Fruit fly (Drosophila melanogaster): ENCODE data around the gene bond.

Gene bond

DNA sequence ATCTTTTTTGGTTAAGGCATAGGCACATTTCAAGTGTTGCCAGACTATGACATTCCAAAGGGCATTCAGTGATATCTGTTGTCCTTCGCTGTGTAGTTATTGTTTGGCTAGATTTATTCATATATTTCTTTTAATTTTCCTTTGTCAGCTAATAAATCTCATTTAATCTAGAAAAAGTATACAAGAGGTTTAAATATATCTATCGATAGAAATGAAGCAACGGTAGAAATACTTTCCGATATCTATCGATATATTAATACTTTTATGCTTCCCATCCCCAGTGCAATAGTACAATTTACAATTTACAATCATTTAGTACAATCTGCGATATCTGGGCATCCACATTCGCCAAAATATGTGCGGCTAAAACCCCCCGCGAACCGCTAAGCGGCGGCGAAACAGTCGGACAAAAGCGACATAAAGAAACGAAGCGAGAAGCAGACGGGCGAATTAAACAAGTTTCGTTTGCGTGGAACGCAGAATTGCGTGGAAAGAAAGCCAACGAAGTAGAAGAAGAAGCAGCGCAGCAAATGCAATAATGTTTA lies 37.0 kb downstream of the bond start, which contains the start of gene Efa6 (continued):
- TF ChIP-seq Sox102F (GFP tag; optimal IDR thresholded peaks at IDR 0.05): no peak
- peak; percentile 5 for TF ChIP-seq caup (GFP tag; optimal IDR thresholded peaks at IDR 0.05; ENCODE audit: severe bottlenecking)
- peak; percentile 24 for TF ChIP-seq CG12769 (tag; optimal IDR thresholded peaks at IDR 0.05)
- peak; percentile 86 for TF ChIP-seq nerfin-2 (GFP tag; IDR thresholded peaks at IDR 0.05; ENCODE audit: partially characterized antibody)
- no peak for TF ChIP-seq CG12744 (GFP tag; optimal IDR thresholded peaks at IDR 0.05)
- TF ChIP-seq CG15696 (tag; optimal IDR thresholded peaks at IDR 0.05): peak; percentile 48
- no peak for TF ChIP-seq BtbVII (GFP tag; optimal IDR thresholded peaks at IDR 0.05)
- peak; percentile 99 for TF ChIP-seq Dll (GFP tag; IDR thresholded peaks at IDR 0.05; ENCODE audit: partially characterized antibody)
- TF ChIP-seq CG17359 (tag; optimal IDR thresholded peaks at IDR 0.05): peak; percentile 24
- TF ChIP-seq hkb (optimal IDR thresholded peaks at IDR 0.05): no peak
- no peak for TF ChIP-seq hkb (GFP tag; IDR thresholded peaks at IDR 0.05)
- TF ChIP-seq CG12071 (GFP tag; optimal IDR thresholded peaks at IDR 0.05): no peak
- no peak for TF ChIP-seq salm (tag; optimal IDR thresholded peaks at IDR 0.05)
- TF ChIP-seq ttk (GFP tag; IDR thresholded peaks at IDR 0.05): no peak
- no peak for TF ChIP-seq CG16863 (GFP tag; optimal IDR thresholded peaks at IDR 0.05)
- TF ChIP-seq CG18262 (tag; optimal IDR thresholded peaks at IDR 0.05): peak; percentile 51
- TF ChIP-seq Med (GFP tag): peak; percentile 87
- TF ChIP-seq TFAM (GFP tag; optimal IDR thresholded peaks at IDR 0.05): no peak
- no peak for TF ChIP-seq onecut (GFP tag; IDR thresholded peaks at IDR 0.05)
- TF ChIP-seq CG12155 (GFP tag; optimal IDR thresholded peaks at IDR 0.05): peak; percentile 63
- no peak for TF ChIP-seq Trl (optimal IDR thresholded peaks at IDR 0.05)
- TF ChIP-seq Trl (GFP tag; optimal IDR thresholded peaks at IDR 0.05): peak; percentile 59
- no peak for TF ChIP-seq repo (GFP tag; optimal IDR thresholded peaks at IDR 0.05)
- no peak for TF ChIP-seq Ada2b (GFP tag; IDR thresholded peaks at IDR 0.05)
- TF ChIP-seq CG2129 (GFP tag; IDR thresholded peaks at IDR 0.05; ENCODE audit: partially characterized antibody): peak; percentile 94
- peak; percentile 36; the same call in 1 of the 3 replicates for TF ChIP-seq ci (GFP tag; IDR thresholded peaks at IDR 0.05)
- TF ChIP-seq org-1 (GFP tag; optimal IDR thresholded peaks at IDR 0.05): no peak
- no peak for TF ChIP-seq peb (GFP tag; IDR thresholded peaks at IDR 0.05)
- peak; percentile 61 for TF ChIP-seq CoRest (tag; optimal IDR thresholded peaks at IDR 0.05)
- no peak for TF ChIP-seq CG17912 (GFP tag; optimal IDR thresholded peaks at IDR 0.05)
- TF ChIP-seq CG15514 (GFP tag; optimal IDR thresholded peaks at IDR 0.05): peak; percentile 94
- TF ChIP-seq CG8944 (GFP tag; optimal IDR thresholded peaks at IDR 0.05): no peak
- TF ChIP-seq Atf3 (GFP tag; optimal IDR thresholded peaks at IDR 0.05): no peak
- peak; percentile 55 for TF ChIP-seq CG4820 (GFP tag; optimal IDR thresholded peaks at IDR 0.05)
- peak; percentile 44 for TF ChIP-seq CG9817 (tag; optimal IDR thresholded peaks at IDR 0.05)
- peak; percentile 93 for TF ChIP-seq Jarid2 (GFP tag; optimal IDR thresholded peaks at IDR 0.05)
- peak; percentile 44 for TF ChIP-seq HLH54F (GFP tag; optimal IDR thresholded peaks at IDR 0.05)
- TF ChIP-seq CG34224 (GFP tag; IDR thresholded peaks at IDR 0.05; ENCODE audit: partially characterized antibody): peak; percentile 91; the same call in 2 of the 3 replicates
- TF ChIP-seq vvl (GFP tag; IDR thresholded peaks at IDR 0.05): no peak; the same call in 1 of the 2 replicates
- peak; percentile 57 for TF ChIP-seq CG13424 (tag; optimal IDR thresholded peaks at IDR 0.05)
- TF ChIP-seq grn (GFP tag; optimal IDR thresholded peaks at IDR 0.05): peak; percentile 93
- TF ChIP-seq CG14965 (GFP tag; optimal IDR thresholded peaks at IDR 0.05; ENCODE audit: borderline replicate concordance): no peak
- no peak for TF ChIP-seq Lpt (GFP tag; optimal IDR thresholded peaks at IDR 0.05)
- TF ChIP-seq kah (GFP tag; optimal IDR thresholded peaks at IDR 0.05): no peak
- TF ChIP-seq CG12391 (tag; optimal IDR thresholded peaks at IDR 0.05): peak; percentile 65
- TF ChIP-seq CG10979 (tag; optimal IDR thresholded peaks at IDR 0.05): peak; percentile 5
- TF ChIP-seq CG1647 (GFP tag; optimal IDR thresholded peaks at IDR 0.05): peak; percentile 24
- TF ChIP-seq Eip74EF (GFP tag; optimal IDR thresholded peaks at IDR 0.05): peak in 1 of 2 experiments; percentile 0
- peak; percentile 88 for TF ChIP-seq Myb (GFP tag; optimal IDR thresholded peaks at IDR 0.05)
- TF ChIP-seq eve (GFP tag; optimal IDR thresholded peaks at IDR 0.05): no peak

Data from whole organism, embryonic.